Fruit fly (Drosophila melanogaster) whole organism, embryonic: ENCODE measurements around the gene Chpf.
A peak's percentile ranks its signal among the peaks of the same experiment; 100 is the strongest.

Source experiments
- Ada2b ChIP-seq: fragments of 200-800 bp; sonication (Bioruptor generic); IDR thresholded peaks from 2 replicates; pipeline ENCODE4 v1.3.6; 2022; ENCODE audit warnings: missing biosample characterization, missing genetic modification characterization
- Adf1 ChIP-seq: fragments of 200-800 bp; sonication (Bioruptor generic); IDR thresholded peaks from 2 replicates; pipeline ENCODE4 v1.3.6; 2022; ENCODE audit warnings: missing biosample characterization, missing genetic modification characterization
- Bdp1 ChIP-seq: fragments of 200-800 bp; sonication (Bioruptor generic); optimal IDR thresholded peaks from 3 replicates; lab custom pipeline; 2016; ENCODE audit warnings: missing biosample characterization, missing genetic modification characterization
- CG10979 ChIP-seq: fragments of 200-800 bp; sonication (Bioruptor generic); optimal IDR thresholded peaks from 2 replicates; lab custom pipeline; 2018; ENCODE audit warnings: missing biosample characterization, mild to moderate bottlenecking, missing genetic modification characterization, moderate library complexity
- CG11560 ChIP-seq: fragments of 200-800 bp; sonication (Bioruptor generic); IDR thresholded peaks from 3 replicates; pipeline ENCODE4 v1.3.6; 2022; ENCODE audit warnings: missing biosample characterization, missing genetic modification characterization
- CG11696 ChIP-seq: fragments of 200-800 bp; sonication (Bioruptor generic); IDR thresholded peaks from 2 replicates; pipeline ENCODE4 v1.3.6; 2022; ENCODE audit warnings: missing biosample characterization, missing genetic modification characterization
- CG13287 ChIP-seq: fragments of 200-800 bp; sonication (Bioruptor generic); IDR thresholded peaks from 2 replicates; pipeline ENCODE4 v1.3.6; 2022; ENCODE audit warnings: missing biosample characterization, missing genetic modification characterization; ENCODE audit not compliant: partially characterized antibody
- CG15696 ChIP-seq: fragments of 200-800 bp; sonication (Bioruptor generic); optimal IDR thresholded peaks from 2 replicates; lab custom pipeline; 2019; ENCODE audit warnings: missing biosample characterization, mild to moderate bottlenecking, missing genetic modification characterization, moderate library complexity
- CG16813 ChIP-seq: fragments of 200-800 bp; sonication (Bioruptor generic); IDR thresholded peaks from 3 replicates; pipeline ENCODE4 v1.3.6; 2022; ENCODE audit warnings: missing biosample characterization, missing genetic modification characterization; ENCODE audit not compliant: partially characterized antibody
- CG2120 ChIP-seq: fragments of 200-800 bp; sonication (Bioruptor generic); optimal IDR thresholded peaks from 3 replicates; lab custom pipeline; 2016; ENCODE audit warnings: missing biosample characterization, missing genetic modification characterization
- CG3065 ChIP-seq: fragments of 200-800 bp; sonication (Bioruptor generic); optimal IDR thresholded peaks from 2 replicates; lab custom pipeline; 2016; ENCODE audit warnings: missing biosample characterization, missing genetic modification characterization
- CG3407 ChIP-seq: fragments of 200-800 bp; sonication (Bioruptor generic); optimal IDR thresholded peaks from 2 replicates; lab custom pipeline; 2018; ENCODE audit warnings: missing biosample characterization, mild to moderate bottlenecking, missing genetic modification characterization
- CG5245 ChIP-seq: fragments of 200-800 bp; sonication (Bioruptor generic); optimal IDR thresholded peaks from 3 replicates; lab custom pipeline; 2016; ENCODE audit warnings: missing biosample characterization, missing genetic modification characterization
- CG6272 ChIP-seq: fragments of 200-800 bp; sonication (Bioruptor generic); IDR thresholded peaks from 2 replicates; pipeline ENCODE4 v1.3.6; 2022; ENCODE audit warnings: missing biosample characterization, missing genetic modification characterization
- CG6791 ChIP-seq: fragments of 200-800 bp; sonication (Bioruptor generic); IDR thresholded peaks from 3 replicates; pipeline ENCODE4 v1.3.6; 2022; ENCODE audit warnings: missing biosample characterization, missing genetic modification characterization; ENCODE audit not compliant: partially characterized antibody
- CG7745 ChIP-seq: fragments of 200-800 bp; sonication (Bioruptor generic); optimal IDR thresholded peaks from 2 replicates; lab custom pipeline; 2018; ENCODE audit warnings: missing biosample characterization, mild to moderate bottlenecking, missing genetic modification characterization, moderate library complexity
- CG8359 ChIP-seq: fragments of 200-800 bp; sonication (Bioruptor generic); optimal IDR thresholded peaks from 2 replicates; lab custom pipeline; 2017; ENCODE audit warnings: missing biosample characterization, mild to moderate bottlenecking, missing genetic modification characterization, borderline replicate concordance
- CG8924 ChIP-seq: fragments of 200-800 bp; optimal IDR thresholded peaks from 3 replicates; lab custom pipeline; 2019; ENCODE audit warnings: missing biosample characterization, mild to moderate bottlenecking, missing genetic modification characterization, moderate library complexity
- D19B ChIP-seq: fragments of 200-800 bp; sonication (Bioruptor generic); optimal IDR thresholded peaks from 2 replicates; lab custom pipeline; 2017; ENCODE audit warnings: missing biosample characterization, mild to moderate bottlenecking, missing genetic modification characterization
- Dfd ChIP-seq, 2 experiments: fragments of >200 bp; optimal IDR thresholded peaks; 2 replicates each; lab custom pipeline; 2017; ENCODE audit warnings: missing biosample characterization in 2 of 2, missing genetic modification characterization in 2 of 2
- Dll ChIP-seq: fragments of 200-800 bp; sonication (Bioruptor generic); IDR thresholded peaks from 4 replicates; pipeline ENCODE4 v1.3.6; 2022; ENCODE audit warnings: missing biosample characterization, missing genetic modification characterization; ENCODE audit not compliant: partially characterized antibody
- Doc3 ChIP-seq: fragments of 200-800 bp; sonication (Bioruptor generic); IDR thresholded peaks from 3 replicates; pipeline ENCODE4 v1.3.6; 2022; ENCODE audit warnings: missing biosample characterization, missing genetic modification characterization; ENCODE audit not compliant: partially characterized antibody
- Dp ChIP-seq: fragments of 200-800 bp; sonication (Bioruptor generic); optimal IDR thresholded peaks from 2 replicates; lab custom pipeline; 2018; ENCODE audit warnings: missing biosample characterization, mild to moderate bottlenecking, missing genetic modification characterization, moderate library complexity
- Eip74EF ChIP-seq, 2 experiments: fragments of 200-800 bp in 1 of 2; fragments of >200 bp in 1 of 2; sonication (Bioruptor generic) in 1 of 2; optimal IDR thresholded peaks; 2 replicates each; lab custom pipeline; 2017 to 2019; ENCODE audit warnings: missing biosample characterization in 2 of 2, missing genetic modification characterization in 2 of 2, mild to moderate bottlenecking in 1 of 2, moderate library complexity in 1 of 2
- Hr51 ChIP-seq, 2 experiments: fragments of 200-800 bp; sonication (Bioruptor generic); optimal IDR thresholded peaks; 2 replicates in 1 of 2; 3 replicates in 1 of 2; lab custom pipeline; 2016 to 2018; ENCODE audit warnings: missing biosample characterization in 2 of 2, missing genetic modification characterization in 2 of 2, mild to moderate bottlenecking in 1 of 2, moderate library complexity in 1 of 2
- Myb ChIP-seq: fragments of 200-800 bp; sonication (Bioruptor generic); optimal IDR thresholded peaks from 2 replicates; lab custom pipeline; 2016; ENCODE audit warnings: missing biosample characterization, missing genetic modification characterization
- NfI ChIP-seq: fragments of 200-800 bp; sonication (Bioruptor generic); optimal IDR thresholded peaks from 3 replicates; lab custom pipeline; 2018; ENCODE audit warnings: missing biosample characterization, mild to moderate bottlenecking, missing genetic modification characterization, moderate library complexity
- Oli ChIP-seq: fragments of 200-800 bp; sonication (Bioruptor generic); optimal IDR thresholded peaks from 2 replicates; lab custom pipeline; 2018; ENCODE audit warnings: missing biosample characterization, mild to moderate bottlenecking, missing genetic modification characterization, moderate library complexity
- Sry-β ChIP-seq: fragments of 200-800 bp; sonication (Bioruptor generic); optimal IDR thresholded peaks from 2 replicates; lab custom pipeline; 2018; ENCODE audit warnings: missing biosample characterization, mild to moderate bottlenecking, missing genetic modification characterization, moderate library complexity
- YL-1 ChIP-seq: fragments of 200-800 bp; sonication (Bioruptor generic); optimal IDR thresholded peaks from 3 replicates; lab custom pipeline; 2017; ENCODE audit warnings: missing biosample characterization, mild to moderate bottlenecking, missing genetic modification characterization
- bigmax ChIP-seq: fragments of 200-800 bp; sonication (Bioruptor generic); optimal IDR thresholded peaks from 2 replicates; lab custom pipeline; 2018; ENCODE audit warnings: missing biosample characterization, mild to moderate bottlenecking, missing genetic modification characterization
- caup ChIP-seq: fragments of 200-800 bp; sonication (Bioruptor generic); optimal IDR thresholded peaks from 3 replicates; lab custom pipeline; 2017; ENCODE audit warnings: missing biosample characterization, mild to moderate bottlenecking, missing genetic modification characterization, moderate library complexity; ENCODE audit not compliant: severe bottlenecking
- chif ChIP-seq, 2 experiments: fragments of 200-800 bp; sonication (Bioruptor generic); optimal IDR thresholded peaks; 3 replicates each; lab custom pipeline; 2016; ENCODE audit warnings: missing biosample characterization in 2 of 2, missing genetic modification characterization in 2 of 2
- chinmo ChIP-seq: fragments of 200-800 bp; sonication (Bioruptor generic); IDR thresholded peaks from 4 replicates; pipeline ENCODE4 v1.3.6; 2022; ENCODE audit warnings: missing biosample characterization, missing genetic modification characterization; ENCODE audit not compliant: partially characterized antibody
- corto ChIP-seq: fragments of 200-800 bp; sonication (Bioruptor generic); optimal IDR thresholded peaks from 2 replicates; lab custom pipeline; 2016; ENCODE audit warnings: missing biosample characterization, mild to moderate bottlenecking, missing genetic modification characterization, moderate library complexity
- dm ChIP-seq: fragments of 200-800 bp; sonication (Bioruptor generic); optimal IDR thresholded peaks from 3 replicates; lab custom pipeline; 2016; ENCODE audit warnings: missing biosample characterization, missing genetic modification characterization
- fd64A ChIP-seq: fragments of 200-800 bp; sonication (Bioruptor generic); optimal IDR thresholded peaks from 3 replicates; lab custom pipeline; 2018; ENCODE audit warnings: missing biosample characterization, mild to moderate bottlenecking, missing genetic modification characterization
- fd96Cb ChIP-seq: fragments of 200-800 bp; sonication (Bioruptor generic); optimal IDR thresholded peaks from 2 replicates; lab custom pipeline; 2018; ENCODE audit warnings: missing biosample characterization, mild to moderate bottlenecking, missing genetic modification characterization, moderate library complexity
- fu2 ChIP-seq: fragments of 200-800 bp; sonication (Bioruptor generic); optimal IDR thresholded peaks from 2 replicates; lab custom pipeline; 2016; ENCODE audit warnings: missing biosample characterization, missing genetic modification characterization
- jing ChIP-seq: fragments of 200-800 bp; sonication (Bioruptor generic); optimal IDR thresholded peaks from 2 replicates; lab custom pipeline; 2018; ENCODE audit warnings: missing biosample characterization, mild to moderate bottlenecking, missing genetic modification characterization
- ken ChIP-seq: fragments of 200-800 bp; sonication (Bioruptor generic); IDR thresholded peaks from 3 replicates; pipeline ENCODE4 v1.3.6; 2022; ENCODE audit warnings: missing biosample characterization, missing genetic modification characterization
- lilli ChIP-seq: fragments of 200-800 bp; sonication (Bioruptor generic); optimal IDR thresholded peaks from 3 replicates; lab custom pipeline; 2016; ENCODE audit warnings: missing biosample characterization, missing genetic modification characterization
- nom ChIP-seq: fragments of 200-800 bp; sonication (Bioruptor generic); optimal IDR thresholded peaks from 2 replicates; lab custom pipeline; 2017; ENCODE audit warnings: missing biosample characterization, missing genetic modification characterization, mild to moderate bottlenecking, moderate library complexity, missing genetic modification reagents
- oc ChIP-seq: fragments of 200-800 bp; sonication (Bioruptor generic); optimal IDR thresholded peaks from 2 replicates; lab custom pipeline; 2018; ENCODE audit warnings: missing biosample characterization, mild to moderate bottlenecking, missing genetic modification characterization, moderate library complexity
- onecut ChIP-seq: fragments of 200-800 bp; sonication (Bioruptor generic); IDR thresholded peaks from 2 replicates; pipeline ENCODE4 v1.3.6; 2022; ENCODE audit warnings: missing biosample characterization, missing genetic modification characterization
- rib ChIP-seq: fragments of 200-800 bp; sonication (Bioruptor generic); IDR thresholded peaks from 2 replicates; pipeline ENCODE4 v1.3.6; 2022; ENCODE audit warnings: missing biosample characterization, missing genetic modification characterization
- tx ChIP-seq: fragments of 200-800 bp; sonication (Bioruptor generic); optimal IDR thresholded peaks from 2 replicates; lab custom pipeline; 2016; ENCODE audit warnings: missing biosample characterization, missing genetic modification characterization
- vnd ChIP-seq: fragments of 200-800 bp; sonication (Bioruptor generic); IDR thresholded peaks from 3 replicates; pipeline ENCODE4 v1.3.6; 2022; ENCODE audit warnings: missing biosample characterization, missing genetic modification characterization; ENCODE audit not compliant: partially characterized antibody
- vvl ChIP-seq: fragments of 200-800 bp; sonication (Bioruptor generic); IDR thresholded peaks from 2 replicates; pipeline ENCODE4 v1.3.6; 2022; ENCODE audit warnings: missing biosample characterization, missing genetic modification characterization

Gene Chpf

dm6 chrX:13114861-13115260, 2.6 kb upstream of the Chpf start, which contains the start of gene CG42237 (continued):
- TF ChIP-seq Dfd (GFP tag; optimal IDR thresholded peaks at IDR 0.05; lab: Kevin White, UChicago) (no peak), CG5245 (GFP tag; lab: Kevin White, UChicago) (no peak), ken (GFP tag; lab: Robert Waterston, UW) (0 out of 3 replicates have a peak, but pooled peaks have one; percentile 19), chif (GFP tag; optimal IDR thresholded peaks at IDR 0.05; lab: Kevin White, UChicago) (no peak), Sry-β (GFP tag; lab: Kevin White, UChicago) (no peak), Myb (GFP tag; lab: Kevin White, UChicago) (no peak), vvl (0 out of 2 replicates have a peak, but pooled peaks have one; percentile 43), Ada2b (GFP tag; lab: Robert Waterston, UW) (no peak), Hr51 (GFP tag; optimal IDR thresholded peaks at IDR 0.05; lab: Kevin White, UChicago) (no peak), tx (GFP tag; lab: Kevin White, UChicago) (no peak), chinmo (GFP tag; lab: Robert Waterston, UW) (peak; percentile 64; the same call in 1 of the 4 replicates), Adf1 (peak; percentile 48; the same call in 1 of the 2 replicates), oc (tag; lab: Kevin White, UChicago) (no peak), Dp (no peak), CG6791 (no peak), Eip74EF (GFP tag; optimal IDR thresholded peaks at IDR 0.05; lab: Kevin White, UChicago) (no peak), rib (GFP tag; lab: Robert Waterston, UW) (0 out of 2 replicates have a peak, but pooled peaks have one; percentile 11), YL-1 (GFP tag; lab: Kevin White, UChicago) (no peak), jing (GFP tag; lab: Kevin White, UChicago) (no peak), fd96Cb (tag; lab: Kevin White, UChicago) (no peak), NfI (GFP tag; lab: Kevin White, UChicago) (no peak), Doc3 (GFP tag; lab: Robert Waterston, UW) (no peak), CG8359 (GFP tag; lab: Kevin White, UChicago) (no peak), CG2120 (GFP tag; lab: Kevin White, UChicago) (no peak), fd64A (GFP tag; lab: Kevin White, UChicago) (no peak), corto (no peak), CG11696 (GFP tag; lab: Robert Waterston, UW) (no peak), CG3407 (GFP tag; lab: Kevin White, UChicago) (no peak), CG7745 (tag; lab: Kevin White, UChicago) (no peak), CG6272 (GFP tag; lab: Robert Waterston, UW) (no peak), CG16813 (GFP tag; lab: Robert Waterston, UW) (no peak), Bdp1 (GFP tag; lab: Kevin White, UChicago) (no peak), nom (GFP tag; lab: Kevin White, UChicago) (peak; percentile 67), CG8924 (tag; lab: Kevin White, UChicago) (no peak), Oli (tag; lab: Kevin White, UChicago) (no peak), D19B (GFP tag; lab: Kevin White, UChicago) (peak; percentile 53), fu2 (GFP tag; lab: Kevin White, UChicago) (no peak), bigmax (GFP tag; lab: Kevin White, UChicago) (no peak), CG3065 (GFP tag; lab: Kevin White, UChicago) (no peak), lilli (GFP tag; lab: Kevin White, UChicago) (no peak), CG15696 (tag; lab: Kevin White, UChicago) (no peak), caup (GFP tag; lab: Kevin White, UChicago) (no peak), onecut (peak; percentile 29; the same call in 1 of the 2 replicates), Dll (GFP tag; lab: Robert Waterston, UW) (no peak), CG10979 (tag; lab: Kevin White, UChicago) (no peak), CG11560 (tag; lab: Robert Waterston, UW) (no peak), CG13287 (GFP tag; lab: Robert Waterston, UW) (0 out of 2 replicates have a peak, but pooled peaks have one; percentile 10), dm (no peak), vnd (GFP tag; lab: Robert Waterston, UW) (no peak)
